Worm (Caenorhabditis elegans) whole organism, L4/young adult: ENCODE measurements around the gene ndua-7.

Experiments
- W03F9.2 ChIP-seq: fragments of 150-350 bp; optimal IDR thresholded peaks from 2 replicates; lab custom pipeline; 2014; ENCODE audit warnings: missing biosample characterization, missing genetic modification characterization
- dao-5 ChIP-seq: sonication (generic microtip); optimal IDR thresholded peaks from 2 replicates; lab custom pipeline; 2016; ENCODE audit warnings: missing genotype, missing genetic modification characterization, moderate library complexity, missing compliant biosample characterization
- him-1 ChIP-seq: sonication (generic microtip); optimal IDR thresholded peaks from 2 replicates; lab custom pipeline; 2016; ENCODE audit warnings: missing genotype, missing genetic modification reagents, missing genetic modification characterization, missing compliant biosample characterization

DNA sequence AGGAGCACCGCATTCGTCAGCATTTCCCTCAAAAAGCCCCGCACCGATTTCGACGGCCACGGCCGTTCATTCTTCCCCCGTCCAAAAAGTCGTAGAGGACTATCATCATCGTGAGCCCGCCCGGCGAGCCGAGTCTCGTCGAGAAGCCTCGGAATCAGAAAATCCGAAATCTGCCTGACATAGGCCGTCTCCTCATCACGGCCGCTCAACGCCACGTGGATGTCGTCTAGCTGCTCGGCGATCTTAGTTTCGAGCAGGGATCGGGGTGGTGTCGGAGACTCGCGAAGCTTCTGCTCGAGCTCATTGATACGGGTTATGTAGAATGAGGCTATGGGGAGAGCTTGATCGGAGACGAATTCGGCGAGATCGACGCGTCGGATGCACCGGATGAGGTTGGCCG is 34.7 kb upstream of the ndua-7 start:
- TF ChIP-seq W03F9.2 (tag; lab: Kevin White, UChicago) = no peak
- no peak for TF ChIP-seq him-1
- no peak for TF ChIP-seq dao-5
